Worm (Caenorhabditis elegans) whole organism, L2 larva: ENCODE measurements around the gene btb-10.

Experiments used
- ama-1 ChIP-seq: fragments of 150-350 bp; optimal IDR thresholded peaks from 2 replicates; lab custom pipeline; 2018; ENCODE audit warnings: inconsistent platforms
- blmp-1 ChIP-seq: sonication (generic microtip); optimal IDR thresholded peaks from 2 replicates; lab custom pipeline; 2017; ENCODE audit warnings: missing genetic modification characterization, mild to moderate bottlenecking, missing compliant biosample characterization, antibody characterized with exemption, moderate library complexity; ENCODE audit not compliant: insufficient read depth
- egl-27 ChIP-seq: sonication (generic microtip); optimal IDR thresholded peaks from 3 replicates; lab custom pipeline; 2017; ENCODE audit warnings: missing biosample characterization, missing genetic modification reagents, missing genetic modification characterization
- lin-13 ChIP-seq: fragments of 150-350 bp; optimal IDR thresholded peaks from 2 replicates; lab custom pipeline; 2014; ENCODE audit warnings: missing biosample characterization, missing genetic modification reagents, missing genetic modification characterization
- nhr-25 ChIP-seq: fragments of 150-350 bp; sonication (generic microtip); optimal IDR thresholded peaks from 3 replicates; lab custom pipeline; 2014; ENCODE audit warnings: missing biosample characterization, missing genetic modification characterization
- nhr-77 ChIP-seq: fragments of 150-350 bp; optimal IDR thresholded peaks from 2 replicates; lab custom pipeline; 2014; ENCODE audit warnings: missing biosample characterization, missing genetic modification characterization
- sma-9 ChIP-seq, 2 experiments: fragments of 150-350 bp in 1 of 2; sonication (generic microtip) in 1 of 2; optimal IDR thresholded peaks; 2 replicates each; lab custom pipeline; 2014 to 2016; ENCODE audit warnings: missing genetic modification characterization in 2 of 2, mild to moderate bottlenecking in 1 of 2, missing biosample characterization in 1 of 2, missing compliant biosample characterization in 1 of 2, missing genetic modification reagents in 1 of 2, moderate library complexity in 1 of 2

DNA sequence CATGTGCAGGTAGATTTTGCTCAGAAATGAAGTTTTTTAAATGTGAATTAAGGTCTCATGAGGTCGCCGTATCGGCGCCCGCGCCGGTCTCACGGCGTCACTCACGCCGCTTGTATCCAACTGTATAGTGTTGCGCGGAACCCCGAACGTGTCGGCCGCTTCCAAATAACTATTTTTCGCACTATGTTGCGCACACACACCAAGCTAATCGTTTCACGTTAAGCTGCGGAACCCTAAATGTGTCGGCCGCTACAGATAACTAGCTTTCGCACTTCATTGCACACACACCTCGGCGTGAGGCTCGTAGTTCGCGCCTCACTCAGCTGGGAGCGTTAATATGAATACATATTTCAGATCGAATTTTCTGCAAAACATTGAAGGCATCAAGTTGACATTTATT lies 13.7 kb downstream of the btb-10 start:
- TF ChIP-seq ama-1 (lab: Kevin White, UChicago) (no peak), egl-27 (tag; lab: Kevin White, UChicago) (no peak), lin-13 (GFP tag; lab: Kevin White, UChicago) (no peak), nhr-25 (tag; lab: Kevin White, UChicago) (no peak), blmp-1 (no peak), nhr-77 (no peak), sma-9 (GFP tag; optimal IDR thresholded peaks at IDR 0.05; lab: Kevin White, UChicago) (no peak), sma-9 (tag; optimal IDR thresholded peaks at IDR 0.05; lab: Kevin White, UChicago) (no peak)
